Fruit fly (Drosophila melanogaster) whole organism, embryonic: ENCODE data around the gene Sk2.

Source experiments
- Aef1 ChIP-seq: fragments of 200-800 bp; sonication (Bioruptor generic); IDR thresholded peaks from 3 replicates; pipeline ENCODE4 v1.3.6; 2022; ENCODE audit warnings: missing biosample characterization, missing genetic modification characterization
- CG11398 ChIP-seq: fragments of 200-800 bp; sonication (Bioruptor generic); optimal IDR thresholded peaks from 2 replicates; lab custom pipeline; 2016; ENCODE audit warnings: missing biosample characterization, missing genetic modification characterization
- CG11504 ChIP-seq: fragments of 200-800 bp; sonication (Bioruptor generic); optimal IDR thresholded peaks from 3 replicates; lab custom pipeline; 2019; ENCODE audit warnings: missing biosample characterization, mild to moderate bottlenecking, missing genetic modification characterization, moderate library complexity
- CG13296 ChIP-seq: fragments of 200-800 bp; sonication (Bioruptor generic); optimal IDR thresholded peaks from 3 replicates; lab custom pipeline; 2018; ENCODE audit warnings: missing biosample characterization, mild to moderate bottlenecking, missing genetic modification characterization
- CG13624 ChIP-seq: fragments of 200-800 bp; sonication (Bioruptor generic); optimal IDR thresholded peaks from 2 replicates; lab custom pipeline; 2016; ENCODE audit warnings: missing biosample characterization, missing genetic modification characterization
- CG13894 ChIP-seq: fragments of 200-800 bp; sonication (Bioruptor generic); optimal IDR thresholded peaks from 3 replicates; lab custom pipeline; 2018; ENCODE audit warnings: missing biosample characterization, mild to moderate bottlenecking, missing genetic modification characterization, moderate library complexity
- CG14860 ChIP-seq: fragments of 200-800 bp; sonication (Bioruptor generic); IDR thresholded peaks from 3 replicates; pipeline ENCODE4 v1.3.6; 2022; ENCODE audit warnings: missing biosample characterization, missing genetic modification characterization; ENCODE audit not compliant: partially characterized antibody
- CG1529 ChIP-seq: fragments of 200-800 bp; sonication (Bioruptor generic); optimal IDR thresholded peaks from 3 replicates; lab custom pipeline; 2018; ENCODE audit warnings: missing biosample characterization, missing genetic modification characterization
- CG16863 ChIP-seq: fragments of 200-800 bp; sonication (Bioruptor generic); optimal IDR thresholded peaks from 3 replicates; lab custom pipeline; 2016; ENCODE audit warnings: missing biosample characterization, missing genetic modification characterization
- CG2875 ChIP-seq: fragments of 200-800 bp; sonication (Bioruptor generic); optimal IDR thresholded peaks from 2 replicates; lab custom pipeline; 2017; ENCODE audit warnings: missing biosample characterization, mild to moderate bottlenecking, missing genetic modification characterization, missing genetic modification reagents
- CG31365 ChIP-seq: fragments of 200-800 bp; sonication (Bioruptor generic); optimal IDR thresholded peaks from 2 replicates; lab custom pipeline; 2018; ENCODE audit warnings: missing biosample characterization, mild to moderate bottlenecking, missing genetic modification characterization
- CG32767 ChIP-seq: fragments of 200-800 bp; sonication (Bioruptor generic); IDR thresholded peaks from 2 replicates; pipeline ENCODE4 v1.3.6; 2022; ENCODE audit warnings: missing biosample characterization, missing genetic modification characterization
- CG3726 ChIP-seq: fragments of 200-800 bp; sonication (Bioruptor generic); IDR thresholded peaks from 3 replicates; pipeline ENCODE4, ENCODE4 v1.3.6; 2022; ENCODE audit warnings: missing biosample characterization, missing genetic modification characterization
- CG3838 ChIP-seq: fragments of 200-800 bp; sonication (Bioruptor generic); optimal IDR thresholded peaks from 3 replicates; lab custom pipeline; 2016; ENCODE audit warnings: missing biosample characterization, missing genetic modification characterization
- CG4282 ChIP-seq: fragments of 200-800 bp; sonication (Bioruptor generic); optimal IDR thresholded peaks from 2 replicates; lab custom pipeline; 2016; ENCODE audit warnings: missing biosample characterization, missing genetic modification characterization
- CG4360 ChIP-seq: fragments of 200-800 bp; sonication (Bioruptor generic); IDR thresholded peaks from 2 replicates; pipeline ENCODE4 v1.3.6; 2022; ENCODE audit warnings: missing biosample characterization, missing genetic modification characterization
- CG6654 ChIP-seq: fragments of 200-800 bp; sonication (Bioruptor generic); optimal IDR thresholded peaks from 2 replicates; lab custom pipeline; 2017; ENCODE audit warnings: missing biosample characterization, mild to moderate bottlenecking, missing genetic modification characterization
- CHES-1-like ChIP-seq: fragments of 200-800 bp; sonication (Bioruptor generic); optimal IDR thresholded peaks from 2 replicates; lab custom pipeline; 2016; ENCODE audit warnings: missing biosample characterization, missing genetic modification characterization
- Dad ChIP-seq: fragments of 200-800 bp; sonication (Bioruptor generic); optimal IDR thresholded peaks from 3 replicates; lab custom pipeline; 2016; ENCODE audit warnings: missing biosample characterization, missing genetic modification characterization
- Gsc ChIP-seq: fragments of 200-800 bp; sonication (Bioruptor generic); IDR thresholded peaks from 2 replicates; pipeline ENCODE4 v1.3.6; 2022; ENCODE audit warnings: missing biosample characterization, missing genetic modification characterization
- HLH4C ChIP-seq: fragments of 200-800 bp; sonication (Bioruptor generic); IDR thresholded peaks from 3 replicates; pipeline ENCODE4 v1.3.6; 2022; ENCODE audit warnings: missing biosample characterization, missing genetic modification characterization; ENCODE audit not compliant: partially characterized antibody
- HmgZ ChIP-seq: fragments of 200-800 bp; sonication (Bioruptor generic); optimal IDR thresholded peaks from 2 replicates; lab custom pipeline; 2018; ENCODE audit warnings: missing biosample characterization, mild to moderate bottlenecking, missing genetic modification characterization
- MTF-1 ChIP-seq: fragments of 200-800 bp; sonication (Bioruptor generic); optimal IDR thresholded peaks from 2 replicates; lab custom pipeline; 2018; ENCODE audit warnings: missing biosample characterization, mild to moderate bottlenecking, missing genetic modification characterization, borderline replicate concordance
- Mrtf ChIP-seq: fragments of 200-800 bp; sonication (Bioruptor generic); IDR thresholded peaks from 3 replicates; pipeline ENCODE4 v1.3.6; 2022; ENCODE audit warnings: missing biosample characterization, missing genetic modification characterization
- NC2β ChIP-seq: fragments of 200-800 bp; sonication (Bioruptor generic); optimal IDR thresholded peaks from 2 replicates; lab custom pipeline; 2016; ENCODE audit warnings: missing biosample characterization, missing genetic modification characterization
- Pdp1 ChIP-seq, 2 experiments: fragments of 200-800 bp; sonication (Bioruptor generic); optimal IDR thresholded peaks; 3 replicates each; lab custom pipeline; 2016; ENCODE audit warnings: missing biosample characterization in 2 of 2, missing genetic modification characterization in 2 of 2, mild to moderate bottlenecking in 1 of 2, moderate library complexity in 1 of 2
- Poxn ChIP-seq: fragments of 200-800 bp; sonication (Bioruptor generic); IDR thresholded peaks from 2 replicates; pipeline ENCODE4 v1.3.6; 2022; ENCODE audit warnings: missing biosample characterization, missing genetic modification characterization
- Rx ChIP-seq: fragments of 200-800 bp; sonication (Bioruptor generic); IDR thresholded peaks from 2 replicates; pipeline ENCODE4 v1.3.6; 2022; ENCODE audit warnings: missing biosample characterization, missing genetic modification characterization
- Sin3A ChIP-seq: fragments of >200 bp; optimal IDR thresholded peaks from 2 replicates; lab custom pipeline; 2018
- Sox102F ChIP-seq: fragments of 200-800 bp; sonication (Bioruptor generic); optimal IDR thresholded peaks from 2 replicates; lab custom pipeline; 2018; ENCODE audit warnings: missing biosample characterization, mild to moderate bottlenecking, missing genetic modification characterization, moderate library complexity
- Xrp1 ChIP-seq: fragments of 200-800 bp; sonication (Bioruptor generic); IDR thresholded peaks from 2 replicates; pipeline ENCODE4 v1.3.6; 2022; ENCODE audit warnings: missing biosample characterization, missing genetic modification characterization
- abd-A ChIP-seq: fragments of 200-800 bp; sonication (Bioruptor generic); optimal IDR thresholded peaks from 3 replicates; lab custom pipeline; 2019; ENCODE audit warnings: missing biosample characterization, mild to moderate bottlenecking, missing genetic modification characterization, moderate library complexity
- bbx ChIP-seq: fragments of 200-800 bp; sonication (Bioruptor generic); IDR thresholded peaks from 2 replicates; pipeline ENCODE4 v1.3.6; 2022; ENCODE audit warnings: missing biosample characterization, missing genetic modification characterization; ENCODE audit not compliant: partially characterized antibody
- cas ChIP-seq: fragments of 200-800 bp; sonication (Bioruptor generic); IDR thresholded peaks from 2 replicates; pipeline ENCODE4 v1.3.6; 2022; ENCODE audit warnings: missing biosample characterization, missing genetic modification characterization
- cato ChIP-seq: fragments of 200-800 bp; sonication (Bioruptor generic); optimal IDR thresholded peaks from 2 replicates; lab custom pipeline; 2016; ENCODE audit warnings: missing biosample characterization, missing genetic modification characterization, borderline replicate concordance
- crol ChIP-seq: fragments of 200-800 bp; sonication (Bioruptor generic); IDR thresholded peaks from 2 replicates; pipeline ENCODE4 v1.3.6; 2022; ENCODE audit warnings: missing biosample characterization, missing genetic modification characterization
- danr ChIP-seq: fragments of 200-800 bp; sonication (Bioruptor generic); IDR thresholded peaks from 2 replicates; pipeline ENCODE4 v1.3.6; 2022; ENCODE audit warnings: missing biosample characterization, missing genetic modification characterization
- gro ChIP-seq: fragments of 200-800 bp; sonication (Bioruptor generic); optimal IDR thresholded peaks from 2 replicates; lab custom pipeline; 2016; ENCODE audit warnings: missing biosample characterization, missing genetic modification characterization
- lbe ChIP-seq: fragments of 200-800 bp; sonication (Bioruptor generic); optimal IDR thresholded peaks from 2 replicates; lab custom pipeline; 2016; ENCODE audit warnings: missing biosample characterization, mild to moderate bottlenecking, missing genetic modification characterization
- mirr ChIP-seq: fragments of 200-800 bp; sonication (Bioruptor generic); optimal IDR thresholded peaks from 3 replicates; lab custom pipeline; 2018; ENCODE audit warnings: missing biosample characterization, mild to moderate bottlenecking, missing genetic modification characterization
- odd ChIP-seq: fragments of 200-800 bp; sonication (Bioruptor generic); optimal IDR thresholded peaks from 2 replicates; lab custom pipeline; 2017; ENCODE audit warnings: missing biosample characterization, mild to moderate bottlenecking, missing genetic modification characterization
- pum ChIP-seq: fragments of 200-800 bp; sonication (Bioruptor generic); optimal IDR thresholded peaks from 2 replicates; lab custom pipeline; 2016; ENCODE audit warnings: missing biosample characterization, missing genetic modification characterization
- row ChIP-seq: fragments of 200-800 bp; sonication (Bioruptor generic); IDR thresholded peaks from 3 replicates; pipeline ENCODE4 v1.3.6; 2022; ENCODE audit warnings: missing biosample characterization, missing genetic modification characterization
- so ChIP-seq: fragments of 200-800 bp; sonication (Bioruptor generic); IDR thresholded peaks from 3 replicates; pipeline ENCODE4 v1.3.6; 2022; ENCODE audit warnings: missing biosample characterization, missing genetic modification characterization
- tap ChIP-seq: fragments of 200-800 bp; optimal IDR thresholded peaks from 3 replicates; lab custom pipeline; 2019; ENCODE audit warnings: missing biosample characterization, mild to moderate bottlenecking, missing genetic modification characterization, moderate library complexity
- tna ChIP-seq: fragments of 200-800 bp; sonication (Bioruptor generic); IDR thresholded peaks from 2 replicates; pipeline ENCODE4 v1.3.6; 2022; ENCODE audit warnings: missing biosample characterization, missing genetic modification characterization; ENCODE audit not compliant: partially characterized antibody
- ttk ChIP-seq: fragments of 200-800 bp; sonication (Bioruptor generic); IDR thresholded peaks from 2 replicates; pipeline ENCODE4 v2.1.2; 2022; ENCODE audit warnings: missing biosample characterization, missing genetic modification characterization
- wek ChIP-seq: fragments of 200-800 bp; sonication (Bioruptor generic); optimal IDR thresholded peaks from 3 replicates; lab custom pipeline; 2018; ENCODE audit warnings: missing biosample characterization, mild to moderate bottlenecking, missing genetic modification characterization, moderate library complexity
- wor ChIP-seq: fragments of 200-800 bp; sonication (Bioruptor generic); IDR thresholded peaks from 2 replicates; pipeline ENCODE4 v1.3.6; 2022; ENCODE audit warnings: missing biosample characterization, missing genetic modification characterization
- zf30C ChIP-seq: fragments of 200-800 bp; sonication (Bioruptor generic); optimal IDR thresholded peaks from 3 replicates; lab custom pipeline; 2018; ENCODE audit warnings: missing biosample characterization, mild to moderate bottlenecking, missing genetic modification characterization

Sk2 gene

dm6 chr3L:3058970-3059883, 12.3 kb downstream of the Sk2 start (continued):
- TF ChIP-seq CG32767 (GFP tag; lab: Robert Waterston, UW) (peak; percentile 84), CG3838 (no peak), bbx (no peak), lbe (GFP tag; lab: Kevin White, UChicago) (no peak), CG11504 (tag; lab: Kevin White, UChicago) (peak; percentile 42), Sox102F (GFP tag; lab: Kevin White, UChicago) (no peak), zf30C (GFP tag; lab: Kevin White, UChicago) (peak; percentile 87), CHES-1-like (GFP tag; lab: Kevin White, UChicago) (no peak), CG14860 (GFP tag; lab: Robert Waterston, UW) (no peak), wek (no peak), CG6654 (GFP tag; lab: Kevin White, UChicago) (no peak), crol (GFP tag; lab: Robert Waterston, UW) (peak; percentile 51), abd-A (tag; lab: Kevin White, UChicago) (no peak), HmgZ (tag; lab: Kevin White, UChicago) (no peak), CG1529 (peak; percentile 46), CG4282 (no peak), odd (GFP tag; lab: Kevin White, UChicago) (peak; percentile 37), CG11398 (GFP tag; lab: Kevin White, UChicago) (no peak), mirr (GFP tag; lab: Kevin White, UChicago) (no peak), tna (GFP tag; lab: Robert Waterston, UW) (no peak), MTF-1 (GFP tag; lab: Kevin White, UChicago) (no peak), HLH4C (GFP tag; lab: Robert Waterston, UW) (no peak), CG4360 (GFP tag; lab: Robert Waterston, UW) (no peak), Xrp1 (no peak), Poxn (GFP tag; lab: Robert Waterston, UW) (no peak), cato (GFP tag; lab: Kevin White, UChicago) (no peak), CG13624 (GFP tag; lab: Kevin White, UChicago) (no peak), NC2β (GFP tag; lab: Kevin White, UChicago) (peak; percentile 8), gro (GFP tag; lab: Kevin White, UChicago) (no peak), Sin3A (lab: Kevin White, UChicago) (no peak), cas (no peak), CG31365 (tag; lab: Kevin White, UChicago) (no peak), CG3726 (GFP tag; lab: Robert Waterston, UW) (no peak), Dad (GFP tag; lab: Kevin White, UChicago) (no peak), Pdp1 (GFP tag; optimal IDR thresholded peaks at IDR 0.05; lab: Kevin White, UChicago) (peak in 1 of 2 experiments; percentile 36), CG16863 (GFP tag; lab: Kevin White, UChicago) (no peak), Aef1 (no peak), so (no peak), pum (GFP tag; lab: Kevin White, UChicago) (no peak), Rx (GFP tag; lab: Robert Waterston, UW) (no peak), row (GFP tag; lab: Robert Waterston, UW) (peak; percentile 37), tap (no peak), Gsc (no peak), Mrtf (no peak), danr (no peak), CG13894 (tag; lab: Kevin White, UChicago) (no peak), CG13296 (GFP tag; lab: Kevin White, UChicago) (no peak), ttk (GFP tag; lab: Robert Waterston, UW) (no peak), wor (GFP tag; lab: Robert Waterston, UW) (no peak), CG2875 (GFP tag; lab: Kevin White, UChicago) (peak; percentile 19)
